Worm (Caenorhabditis elegans): ENCODE measurements around the gene acs-6.
A peak's percentile ranks its signal among the peaks of the same experiment; 100 is the strongest.

acs-6 gene

ce11 chrII:7102288-7102687 is 40.5 kb downstream of the acs-6 start:
- TF ChIP-seq somi-1 (GFP tag; optimal IDR thresholded peaks at IDR 0.05) (no peak), nhr-80 (tag; optimal IDR thresholded peaks at IDR 0.05) (peak; percentile 30), sea-2 (GFP tag; IDR thresholded peaks at IDR 0.05) (no peak)

- TF ChIP-seq nhr-120 (GFP tag; IDR thresholded peaks at IDR 0.05), result no peak
- no peak for TF ChIP-seq ceh-58 (GFP tag; IDR thresholded peaks at IDR 0.05)
- no peak for TF ChIP-seq madf-10 (tag; optimal IDR thresholded peaks at IDR 0.05)
- TF ChIP-seq Y56A3A.18 (GFP tag; IDR thresholded peaks at IDR 0.05), result no peak
- no peak for TF ChIP-seq ceh-40 (GFP tag; IDR thresholded peaks at IDR 0.05)
- TF ChIP-seq ceh-91 (GFP tag; IDR thresholded peaks at IDR 0.05), result no peak
- TF ChIP-seq F39B2.1 (GFP tag; IDR thresholded peaks at IDR 0.05), result no peak
- TF ChIP-seq F33H1.4 (GFP tag; IDR thresholded peaks at IDR 0.05), result no peak
- TF ChIP-seq Y53F4B.3 (GFP tag; IDR thresholded peaks at IDR 0.05), result no peak
- TF ChIP-seq xnd-1 (tag; optimal IDR thresholded peaks at IDR 0.05), result no peak
- no peak for TF ChIP-seq egrh-3 (GFP tag; IDR thresholded peaks at IDR 0.05)
- no peak for TF ChIP-seq F57A8.1 (GFP tag; optimal IDR thresholded peaks at IDR 0.05)
- no peak for TF ChIP-seq ZK185.1 (tag; optimal IDR thresholded peaks at IDR 0.05; ENCODE audit: poor library complexity, severe bottlenecking)
- TF ChIP-seq tbp1 (GFP tag; optimal IDR thresholded peaks at IDR 0.05), result no peak
- TF ChIP-seq rcor-1 (GFP tag; IDR thresholded peaks at IDR 0.05), result no peak
- TF ChIP-seq lin-40 (tag; optimal IDR thresholded peaks at IDR 0.05), result no peak
- no peak for TF ChIP-seq ztf-6 (GFP tag; IDR thresholded peaks at IDR 0.05)
- TF ChIP-seq akir-1 (GFP tag; optimal IDR thresholded peaks at IDR 0.05), result no peak
- no peak for TF ChIP-seq mxl-1 (tag; optimal IDR thresholded peaks at IDR 0.05)
- no peak for TF ChIP-seq hmg-20 (GFP tag; IDR thresholded peaks at IDR 0.05)
These were observed 41.3 kb downstream of the acs-6 start for ce11 chrII:7103111-7103510.

ce11 chrII:7104794-7105613 is 43.2 kb downstream of the acs-6 start, which contains the start of the genes farl-11 and rpl-33:
Gene farl-11, minus strand, starts transcription at chrII:7105035.
Gene rpl-33, plus strand, starts transcription at chrII:7105563.
- TF ChIP-seq K12H6.12 (tag; optimal IDR thresholded peaks at IDR 0.05), result peak; percentile 56
- TF ChIP-seq Y56A3A.18 (GFP tag; IDR thresholded peaks at IDR 0.05), result no peak
- TF ChIP-seq F52B5.7 (tag; optimal IDR thresholded peaks at IDR 0.05), result no peak
- no peak for TF ChIP-seq ccch-3 (GFP tag; optimal IDR thresholded peaks at IDR 0.05)
- peak; percentile 76 for TF ChIP-seq pha-4 (tag; optimal IDR thresholded peaks at IDR 0.05)
- peak; percentile 48 for TF ChIP-seq nhr-80 (tag; optimal IDR thresholded peaks at IDR 0.05)
- TF ChIP-seq ztf-3 (GFP tag; optimal IDR thresholded peaks at IDR 0.05), result no peak
- TF ChIP-seq B0019.2 (GFP tag; conservative IDR thresholded peaks at IDR 0.05), result no peak
- TF ChIP-seq hrde-1 (tag; optimal IDR thresholded peaks at IDR 0.05; ENCODE audit: borderline replicate concordance), result no peak
- no peak for TF ChIP-seq F55B11.4 (tag; optimal IDR thresholded peaks at IDR 0.05; ENCODE audit: borderline replicate concordance, insufficient read depth)
- TF ChIP-seq F57A8.1 (GFP tag; optimal IDR thresholded peaks at IDR 0.05), result no peak
- TF ChIP-seq xnd-1 (tag; optimal IDR thresholded peaks at IDR 0.05), result no peak
- TF ChIP-seq rcor-1 (GFP tag; IDR thresholded peaks at IDR 0.05), result no peak
- TF ChIP-seq ekl-4 (GFP tag; IDR thresholded peaks at IDR 0.05), result no peak
- no peak for TF ChIP-seq Y67H2A.10 (GFP tag; conservative IDR thresholded peaks at IDR 0.05)
- no peak for TF ChIP-seq hlh-26 (GFP tag; conservative IDR thresholded peaks at IDR 0.05)
- TF ChIP-seq madf-3 (GFP tag; IDR thresholded peaks at IDR 0.05), result no peak
- peak; percentile 89 for TF ChIP-seq F23B12.7 (tag; optimal IDR thresholded peaks at IDR 0.05; ENCODE audit: insufficient read depth)
- 0 out of 2 replicates have a peak, but pooled peaks have one; percentile 17 for TF ChIP-seq pbrm-1 (GFP tag; IDR thresholded peaks at IDR 0.05)
- no peak for TF ChIP-seq C17E4.6 (GFP tag; IDR thresholded peaks at IDR 0.05)
- no peak for TF ChIP-seq rec-8 (tag; optimal IDR thresholded peaks at IDR 0.05)
- TF ChIP-seq attf-3 (GFP tag; conservative IDR thresholded peaks at IDR 0.05), result peak; percentile 99
- TF ChIP-seq snpc-3.4 (tag; optimal IDR thresholded peaks at IDR 0.05), result no peak
- no peak for TF ChIP-seq snpc-4 (GFP tag; optimal IDR thresholded peaks at IDR 0.05)
- TF ChIP-seq snpc-4 (tag; optimal IDR thresholded peaks at IDR 0.05), result peak in 3 of 4 experiments; percentile 33 to 65 (median 33)
- no peak for TF ChIP-seq snpc-1.1 (tag; optimal IDR thresholded peaks at IDR 0.05; ENCODE audit: insufficient read depth)
